Fruit fly (Drosophila melanogaster) whole organism, prepupa: Measurements from ENCODE around the gene Jarid2.

ENCODE experiments used
- CG15336 ChIP-seq: fragments of 200-800 bp; sonication (Bioruptor generic); IDR thresholded peaks from 2 replicates; pipeline ENCODE4 v1.3.6; 2022; ENCODE audit warnings: missing biosample characterization, missing genetic modification characterization
- CG16779 ChIP-seq: fragments of 200-800 bp; sonication (Bioruptor generic); optimal IDR thresholded peaks from 3 replicates; lab custom pipeline; 2017; ENCODE audit warnings: missing biosample characterization, mild to moderate bottlenecking, missing genetic modification characterization
- CG3032 ChIP-seq: fragments of 200-800 bp; optimal IDR thresholded peaks from 2 replicates; lab custom pipeline; 2019; ENCODE audit warnings: missing biosample characterization, mild to moderate bottlenecking, missing genetic modification characterization, moderate library complexity
- CG6792 ChIP-seq: fragments of 200-800 bp; sonication (Bioruptor generic); optimal IDR thresholded peaks from 3 replicates; lab custom pipeline; 2016; ENCODE audit warnings: missing biosample characterization, missing genetic modification characterization
- CG8632 ChIP-seq: fragments of 200-800 bp; sonication (Bioruptor generic); optimal IDR thresholded peaks from 3 replicates; lab custom pipeline; 2016; ENCODE audit warnings: missing biosample characterization, missing genetic modification characterization
- Lpt ChIP-seq: fragments of 200-800 bp; sonication (Bioruptor generic); optimal IDR thresholded peaks from 3 replicates; lab custom pipeline; 2016; ENCODE audit warnings: missing biosample characterization, missing genetic modification characterization
- OdsH ChIP-seq: fragments of 200-800 bp; sonication (Bioruptor generic); optimal IDR thresholded peaks from 3 replicates; lab custom pipeline; 2016; ENCODE audit warnings: missing biosample characterization, missing genetic modification characterization
- dsx ChIP-seq: fragments of 200-800 bp; optimal IDR thresholded peaks from 3 replicates; lab custom pipeline; 2019; ENCODE audit warnings: missing biosample characterization, mild to moderate bottlenecking, missing genetic modification characterization, moderate library complexity; ENCODE audit not compliant: poor library complexity, severe bottlenecking
- pdm3 ChIP-seq: fragments of 200-800 bp; sonication (Bioruptor generic); optimal IDR thresholded peaks from 3 replicates; lab custom pipeline; 2016; ENCODE audit warnings: missing biosample characterization, missing genetic modification characterization
- spab ChIP-seq: fragments of 200-800 bp; sonication (Bioruptor generic); optimal IDR thresholded peaks from 2 replicates; lab custom pipeline; 2017; ENCODE audit warnings: missing biosample characterization, mild to moderate bottlenecking, missing genetic modification characterization, missing genetic modification reagents
- svp ChIP-seq: fragments of 200-800 bp; sonication (Bioruptor generic); peaks from one replicate; lab custom pipeline; 2016; ENCODE audit warnings: missing biosample characterization, missing genetic modification characterization
- topi ChIP-seq: fragments of 200-800 bp; sonication (Bioruptor generic); optimal IDR thresholded peaks from 3 replicates; lab custom pipeline; 2016; ENCODE audit warnings: missing biosample characterization, missing genetic modification characterization
- vri ChIP-seq: fragments of 200-800 bp; sonication (Bioruptor generic); optimal IDR thresholded peaks from 3 replicates; lab custom pipeline; 2016; ENCODE audit warnings: missing biosample characterization, mild to moderate bottlenecking, missing genetic modification characterization

DNA sequence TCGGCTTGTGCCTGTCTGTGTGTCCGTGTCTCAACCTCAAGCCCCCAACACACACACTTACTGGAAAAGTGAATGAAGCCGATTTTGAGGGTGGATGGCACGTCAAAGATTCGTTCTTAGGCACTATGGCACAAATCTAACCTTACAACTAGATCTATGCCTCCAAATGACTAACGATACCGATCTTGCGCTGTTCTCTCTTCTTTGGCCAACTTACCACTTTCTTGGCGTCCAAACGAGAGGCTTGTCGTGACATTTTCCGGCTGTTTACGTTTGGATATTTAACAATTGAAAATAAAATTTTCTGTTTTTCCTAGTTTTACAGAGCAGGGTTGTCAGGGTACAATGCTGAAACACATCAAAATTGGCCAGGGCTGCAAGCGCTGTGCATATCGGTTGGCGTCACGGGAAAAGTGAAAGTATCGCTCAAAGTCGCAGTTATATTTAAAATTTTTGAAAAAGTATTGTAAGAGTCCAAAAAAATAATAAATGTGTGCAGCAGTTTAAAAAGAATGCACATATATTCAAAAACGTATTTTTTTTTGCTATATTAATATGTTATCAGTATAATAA is 34.8 kb upstream of the Jarid2 start, which contains the start of the genes Bet3 and Nf-YA:
- no peak for TF ChIP-seq CG15336 (GFP tag; lab: Robert Waterston, UW)
- peak; percentile 32 for TF ChIP-seq topi (GFP tag; lab: Kevin White, UChicago)
- TF ChIP-seq CG6792 = peak; percentile 12
- TF ChIP-seq Lpt (GFP tag; lab: Kevin White, UChicago) = no peak
- no peak for TF ChIP-seq dsx (GFP tag; lab: Kevin White, UChicago)
- peak; percentile 43 for TF ChIP-seq svp (GFP tag; lab: Kevin White, UChicago)
- TF ChIP-seq CG3032 (tag; lab: Kevin White, UChicago) = peak; percentile 43
- TF ChIP-seq CG8632 (GFP tag; lab: Kevin White, UChicago) = no peak
- no peak for TF ChIP-seq vri (GFP tag; lab: Kevin White, UChicago)
- no peak for TF ChIP-seq pdm3 (GFP tag; lab: Kevin White, UChicago)
- peak; percentile 29 for TF ChIP-seq OdsH
- no peak for TF ChIP-seq CG16779 (tag; lab: Kevin White, UChicago)
- TF ChIP-seq spab (GFP tag; lab: Kevin White, UChicago) = no peak
